Worm (Caenorhabditis elegans) whole organism, L3 larva: ENCODE measurements around the gene F14H3.3.

Experiments
- R02D3.7 ChIP-seq: fragments of 150-350 bp; optimal IDR thresholded peaks from 2 replicates; lab custom pipeline; 2014; ENCODE audit warnings: missing biosample characterization, missing genetic modification characterization
- ZK546.5 ChIP-seq: sonication (generic microtip); optimal IDR thresholded peaks from 2 replicates; lab custom pipeline; 2017; ENCODE audit warnings: missing biosample characterization, missing genetic modification characterization
- aly-2 ChIP-seq: fragments of 150-350 bp; optimal IDR thresholded peaks from 2 replicates; lab custom pipeline; 2014; ENCODE audit warnings: missing biosample characterization, missing genetic modification characterization
- ama-1 ChIP-seq: fragments of 150-350 bp; optimal IDR thresholded peaks from 2 replicates; lab custom pipeline; 2018
- ceh-16 ChIP-seq: sonication (generic microtip); optimal IDR thresholded peaks from 2 replicates; lab custom pipeline; 2017; ENCODE audit warnings: missing biosample characterization, missing genetic modification characterization
- ceh-28 ChIP-seq: fragments of 150-350 bp; optimal IDR thresholded peaks from 2 replicates; lab custom pipeline; 2014; ENCODE audit warnings: missing biosample characterization, missing genetic modification reagents, missing genetic modification characterization
- ceh-82 ChIP-seq: fragments of 150-350 bp; optimal IDR thresholded peaks from 2 replicates; lab custom pipeline; 2014; ENCODE audit warnings: missing biosample characterization, missing genetic modification characterization
- ceh-9 ChIP-seq: sonication (generic microtip); optimal IDR thresholded peaks from 2 replicates; lab custom pipeline; 2018; ENCODE audit warnings: missing biosample characterization, missing genetic modification characterization
- daf-12 ChIP-seq: fragments of 150-350 bp; optimal IDR thresholded peaks from 2 replicates; lab custom pipeline; 2014; ENCODE audit warnings: missing biosample characterization, missing genetic modification reagents, missing genetic modification characterization
- egl-27 ChIP-seq: sonication (generic microtip); optimal IDR thresholded peaks from 4 replicates; lab custom pipeline; 2017; ENCODE audit warnings: missing biosample characterization, missing genetic modification reagents, missing genetic modification characterization
- egl-5 ChIP-seq: fragments of 150-350 bp; optimal IDR thresholded peaks from 2 replicates; lab custom pipeline; 2017; ENCODE audit warnings: missing biosample characterization, missing genetic modification reagents, missing genetic modification characterization, inconsistent platforms
- elt-1 ChIP-seq: fragments of 150-350 bp; optimal IDR thresholded peaks from 2 replicates; lab custom pipeline; 2014; ENCODE audit warnings: missing biosample characterization, missing genetic modification characterization
- elt-2 ChIP-seq: sonication (generic microtip); optimal IDR thresholded peaks from 2 replicates; lab custom pipeline; 2016; ENCODE audit warnings: missing genetic modification reagents, mild to moderate bottlenecking, missing genetic modification characterization, missing compliant biosample characterization
- elt-3 ChIP-seq, 3 experiments: fragments of 150-350 bp in 1 of 3; sonication (generic microtip) in 2 of 3; optimal IDR thresholded peaks; 2 replicates in 2 of 3; 4 replicates in 1 of 3; lab custom pipeline; 2014 to 2017; ENCODE audit warnings: missing biosample characterization in 3 of 3, missing genetic modification characterization in 3 of 3
- eor-1 ChIP-seq, 2 experiments: fragments of 150-350 bp; optimal IDR thresholded peaks; 2 replicates each; lab custom pipeline; 2014 to 2018; ENCODE audit warnings: missing biosample characterization in 2 of 2, missing genetic modification characterization in 2 of 2
- fkh-10 ChIP-seq: sonication (generic microtip); optimal IDR thresholded peaks from 2 replicates; lab custom pipeline; 2017; ENCODE audit warnings: missing biosample characterization, missing genetic modification reagents, missing genetic modification characterization
- fos-1 ChIP-seq: fragments of 150-350 bp; optimal IDR thresholded peaks from 2 replicates; lab custom pipeline; 2014; ENCODE audit warnings: missing biosample characterization, missing genetic modification characterization
- hmg-11 ChIP-seq: sonication (generic microtip); optimal IDR thresholded peaks from 2 replicates; lab custom pipeline; 2016; ENCODE audit warnings: missing genetic modification characterization, missing compliant biosample characterization
- jun-1 ChIP-seq: fragments of 150-350 bp; optimal IDR thresholded peaks from 2 replicates; lab custom pipeline; 2014; ENCODE audit warnings: missing biosample characterization, missing genetic modification reagents, missing genetic modification characterization
- lin-15B ChIP-seq: fragments of 150-350 bp; optimal IDR thresholded peaks from 2 replicates; lab custom pipeline; 2014; ENCODE audit warnings: missing biosample characterization, missing genetic modification characterization
- lin-39 ChIP-seq: fragments of 150-350 bp; optimal IDR thresholded peaks from 2 replicates; lab custom pipeline; 2018; ENCODE audit warnings: missing biosample characterization, missing genetic modification reagents, missing genetic modification characterization
- mdl-1 ChIP-seq: fragments of 150-350 bp; optimal IDR thresholded peaks from 2 replicates; lab custom pipeline; 2014; ENCODE audit warnings: missing biosample characterization, missing genetic modification characterization
- nfya-1 ChIP-seq: sonication (generic microtip); optimal IDR thresholded peaks from 2 replicates; lab custom pipeline; 2017; ENCODE audit warnings: missing genetic modification characterization, mild to moderate bottlenecking, missing compliant biosample characterization, antibody characterized with exemption, moderate library complexity; ENCODE audit not compliant: insufficient read depth
- nhr-12 ChIP-seq: fragments of 150-350 bp; optimal IDR thresholded peaks from 2 replicates; lab custom pipeline; 2014; ENCODE audit warnings: missing biosample characterization, missing genetic modification characterization
- nhr-23 ChIP-seq: fragments of 150-350 bp; optimal IDR thresholded peaks from 2 replicates; lab custom pipeline; 2014; ENCODE audit warnings: missing biosample characterization, missing genetic modification reagents, missing genetic modification characterization
- nhr-28 ChIP-seq: fragments of 150-350 bp; optimal IDR thresholded peaks from 2 replicates; lab custom pipeline; 2014; ENCODE audit warnings: missing biosample characterization, missing genetic modification characterization
- pha-4 ChIP-seq: fragments of 150-350 bp; optimal IDR thresholded peaks from 2 replicates; lab custom pipeline; 2014; ENCODE audit warnings: missing biosample characterization, missing genetic modification reagents, missing genetic modification characterization
- pqm-1 ChIP-seq: fragments of 150-350 bp; optimal IDR thresholded peaks from 2 replicates; lab custom pipeline; 2017; ENCODE audit warnings: missing biosample characterization, missing genetic modification characterization, inconsistent platforms
- skn-1 ChIP-seq: fragments of 150-350 bp; optimal IDR thresholded peaks from 2 replicates; lab custom pipeline; 2014; ENCODE audit warnings: missing biosample characterization, missing genetic modification characterization
- snpc-4 ChIP-seq: fragments of 150-350 bp; optimal IDR thresholded peaks from 2 replicates; lab custom pipeline; 2014; ENCODE audit warnings: missing biosample characterization, missing genetic modification characterization
- unc-39 ChIP-seq: sonication (generic microtip); optimal IDR thresholded peaks from 4 replicates; lab custom pipeline; 2017; ENCODE audit warnings: missing biosample characterization, missing genetic modification characterization
- zag-1 ChIP-seq: fragments of 150-350 bp; optimal IDR thresholded peaks from 2 replicates; lab custom pipeline; 2014; ENCODE audit warnings: missing biosample characterization, missing genetic modification characterization
- ztf-11 ChIP-seq: fragments of 150-350 bp; optimal IDR thresholded peaks from 2 replicates; lab custom pipeline; 2014; ENCODE audit warnings: missing biosample characterization, missing genetic modification characterization

Gene F14H3.3

DNA sequence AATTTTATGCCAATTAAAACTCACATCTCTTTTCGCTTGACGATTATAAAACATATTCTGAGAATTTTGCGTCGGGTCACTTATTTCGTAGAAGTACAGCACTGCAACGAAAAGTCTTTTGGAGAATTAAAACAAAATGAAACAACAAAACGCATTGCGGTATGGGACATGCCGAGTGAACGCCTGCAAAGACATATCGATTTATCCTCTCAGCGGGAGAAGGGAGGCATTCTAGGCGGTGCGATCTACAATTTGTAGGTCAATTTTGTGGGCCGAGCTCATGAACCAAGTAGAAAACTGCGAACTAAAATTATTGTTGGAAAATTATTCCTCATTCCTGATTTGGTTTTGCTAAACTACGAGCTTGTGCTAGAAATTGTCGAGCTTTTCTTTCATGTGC, at the start of gene F14H3.3:
Gene F14H3.3 (minus strand): TSS at position 101 of the 400 bp plus-strand sequence.
- TF ChIP-seq ceh-16 (tag; lab: Kevin White, UChicago) (no peak), ceh-9 (tag; lab: Kevin White, UChicago) (no peak), pha-4 (no peak), egl-27 (tag; lab: Kevin White, UChicago) (no peak), aly-2 (tag; lab: Kevin White, UChicago) (no peak), ceh-82 (no peak), ama-1 (no peak), nhr-12 (no peak), ztf-11 (no peak), ZK546.5 (no peak), nhr-28 (no peak)

DNA sequence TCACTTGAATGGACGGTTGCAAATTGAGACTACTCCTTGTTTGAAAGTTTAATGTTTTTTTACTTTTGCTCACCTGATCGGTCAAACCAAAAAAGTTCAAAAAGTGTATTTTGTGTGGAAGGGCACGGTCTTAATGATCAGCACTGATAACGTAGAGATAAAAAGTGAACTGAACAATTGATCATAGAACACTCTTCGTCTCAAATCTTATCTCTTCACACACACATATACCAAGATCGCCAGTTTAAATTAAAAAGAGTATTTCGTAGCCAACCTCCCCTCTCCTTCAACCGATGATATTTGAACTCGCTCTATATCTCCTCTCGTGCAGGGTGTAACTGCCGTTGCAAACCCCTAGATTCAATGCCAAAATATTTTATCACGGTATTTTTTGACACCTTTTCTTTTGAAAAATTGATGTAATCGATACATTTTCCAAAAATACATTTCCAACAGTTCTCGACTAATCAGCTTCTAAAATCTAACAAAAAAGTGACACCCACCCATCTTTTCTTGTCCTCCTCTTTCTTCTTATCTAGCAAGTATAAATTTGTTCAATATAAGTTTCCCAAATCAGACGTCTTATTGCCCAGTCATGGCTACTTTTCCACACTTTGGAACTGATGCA, 46.9 kb upstream of the F14H3.3 start, which contains the start of gene cth-1:
Gene cth-1 (plus strand): TSS at position 578 of the 628 bp plus-strand sequence.
- TF ChIP-seq skn-1 (tag; lab: Kevin White, UChicago) (no peak), elt-2 (tag; lab: Kevin White, UChicago) (peak; percentile 60), fkh-10 (GFP tag; lab: Kevin White, UChicago) (no peak), pqm-1 (tag; lab: Kevin White, UChicago) (peak; percentile 73), lin-39 (tag; lab: Kevin White, UChicago) (no peak), elt-1 (tag; lab: Kevin White, UChicago) (peak; percentile 59), hmg-11 (tag; lab: Kevin White, UChicago) (no peak), jun-1 (no peak), elt-3 (tag; optimal IDR thresholded peaks at IDR 0.05; lab: Kevin White, UChicago) (peak in 1 of 3 experiments; percentile 72), nfya-1 (tag; lab: Kevin White, UChicago) (no peak)

ce11 chrV:16099441-16099840, 46.2 kb upstream of the F14H3.3 start, which contains the start of gene str-7:
TSS of gene str-7 (minus strand) at chrV:16099541.
- TF ChIP-seq snpc-4 (tag; lab: Kevin White, UChicago) = no peak
- peak; percentile 2 for TF ChIP-seq pqm-1 (tag; lab: Kevin White, UChicago)
- TF ChIP-seq, all 47 proteins: peak for 1

- TF ChIP-seq pqm-1 (tag; lab: Kevin White, UChicago) (peak; percentile 19), elt-2 (tag; lab: Kevin White, UChicago) (peak; percentile 12), mdl-1 (no peak)
Observed at ce11 chrV:16094862-16095261, 41.6 kb upstream of the F14H3.3 start.

ce11 chrV:16094284-16094683, 41.0 kb upstream of the F14H3.3 start, which contains the start of gene F22B8.7:
TSS of gene F22B8.7 (plus strand) at chrV:16094584.
- TF ChIP-seq eor-1 (tag; optimal IDR thresholded peaks at IDR 0.05; lab: Kevin White, UChicago) = no peak
- no peak for TF ChIP-seq aly-2 (tag; lab: Kevin White, UChicago)
- TF ChIP-seq zag-1 = no peak
- no peak for TF ChIP-seq nhr-23 (tag; lab: Kevin White, UChicago)
- TF ChIP-seq lin-39 (tag; lab: Kevin White, UChicago) = no peak
- no peak for TF ChIP-seq egl-5 (tag; lab: Kevin White, UChicago)
- no peak for TF ChIP-seq fos-1 (tag; lab: Kevin White, UChicago)

ce11 chrV:16090685-16091084, 37.4 kb upstream of the F14H3.3 start, which contains the start of gene F22B8.3:
TSS of gene F22B8.3 (plus strand) at chrV:16090985.
- TF ChIP-seq egl-27 (tag; lab: Kevin White, UChicago) (no peak), lin-39 (tag; lab: Kevin White, UChicago) (no peak), zag-1 (no peak), R02D3.7 (no peak), ceh-28 (tag; lab: Kevin White, UChicago) (no peak), lin-15B (no peak), daf-12 (tag; lab: Kevin White, UChicago) (no peak), eor-1 (tag; optimal IDR thresholded peaks at IDR 0.05; lab: Kevin White, UChicago) (no peak), snpc-4 (tag; lab: Kevin White, UChicago) (no peak), ama-1 (no peak), ZK546.5 (no peak), unc-39 (no peak), mdl-1 (no peak), fkh-10 (GFP tag; lab: Kevin White, UChicago) (no peak)
